Fruit fly (Drosophila melanogaster) whole organism, embryonic: ENCODE data around the gene Idgf3.

Experiments
- Asciz ChIP-seq: fragments of 200-800 bp; sonication (Bioruptor generic); optimal IDR thresholded peaks from 2 replicates; lab custom pipeline; 2017; ENCODE audit warnings: missing biosample characterization, mild to moderate bottlenecking, missing genetic modification characterization, missing genetic modification reagents
- CG10543 ChIP-seq: fragments of 200-800 bp; sonication (Bioruptor generic); optimal IDR thresholded peaks from 3 replicates; lab custom pipeline; 2017; ENCODE audit warnings: missing biosample characterization, mild to moderate bottlenecking, missing genetic modification characterization, moderate library complexity
- CG11093 ChIP-seq: fragments of 200-800 bp; sonication (Bioruptor generic); IDR thresholded peaks from 3 replicates; pipeline ENCODE4 v1.3.6; 2022; ENCODE audit warnings: missing biosample characterization, missing genetic modification characterization
- CG11560 ChIP-seq: fragments of 200-800 bp; sonication (Bioruptor generic); IDR thresholded peaks from 3 replicates; pipeline ENCODE4 v1.3.6; 2022; ENCODE audit warnings: missing biosample characterization, missing genetic modification characterization
- CG12155 ChIP-seq: fragments of 200-800 bp; sonication (Bioruptor generic); optimal IDR thresholded peaks from 3 replicates; lab custom pipeline; 2016; ENCODE audit warnings: missing biosample characterization, missing genetic modification characterization
- CG12299 ChIP-seq: fragments of 200-800 bp; sonication (Bioruptor generic); optimal IDR thresholded peaks from 2 replicates; lab custom pipeline; 2018; ENCODE audit warnings: missing biosample characterization, mild to moderate bottlenecking, missing genetic modification characterization
- CG13296 ChIP-seq: fragments of 200-800 bp; sonication (Bioruptor generic); optimal IDR thresholded peaks from 3 replicates; lab custom pipeline; 2018; ENCODE audit warnings: missing biosample characterization, mild to moderate bottlenecking, missing genetic modification characterization
- CG14050 ChIP-seq: fragments of 200-800 bp; sonication (Bioruptor generic); IDR thresholded peaks from 3 replicates; pipeline ENCODE4 v1.3.6; 2022; ENCODE audit warnings: missing biosample characterization, missing genetic modification characterization
- CG15073 ChIP-seq: fragments of 200-800 bp; sonication (Bioruptor generic); optimal IDR thresholded peaks from 2 replicates; lab custom pipeline; 2016; ENCODE audit warnings: missing biosample characterization, missing genetic modification characterization
- CG15479 ChIP-seq: fragments of 200-800 bp; sonication (Bioruptor generic); optimal IDR thresholded peaks from 3 replicates; lab custom pipeline; 2019; ENCODE audit warnings: missing biosample characterization, mild to moderate bottlenecking, missing genetic modification characterization, moderate library complexity
- CG1647 ChIP-seq: fragments of 200-800 bp; sonication (Bioruptor generic); optimal IDR thresholded peaks from 3 replicates; lab custom pipeline; 2016; ENCODE audit warnings: missing biosample characterization, missing genetic modification characterization
- CG16779 ChIP-seq: fragments of 200-800 bp; sonication (Bioruptor generic); IDR thresholded peaks from 2 replicates; pipeline ENCODE4 v1.3.6; 2022; ENCODE audit warnings: missing biosample characterization, missing genetic modification characterization
- CG17328 ChIP-seq: fragments of 200-800 bp; sonication (Bioruptor generic); IDR thresholded peaks from 2 replicates; pipeline ENCODE4 v1.3.6; 2022; ENCODE audit warnings: missing biosample characterization, missing genetic modification characterization
- CG17568 ChIP-seq: fragments of 200-800 bp; sonication (Bioruptor generic); optimal IDR thresholded peaks from 2 replicates; lab custom pipeline; 2018; ENCODE audit warnings: missing biosample characterization, mild to moderate bottlenecking, missing genetic modification characterization, moderate library complexity
- CG18764 ChIP-seq: fragments of 200-800 bp; sonication (Bioruptor generic); optimal IDR thresholded peaks from 3 replicates; lab custom pipeline; 2016; ENCODE audit warnings: missing biosample characterization, missing genetic modification characterization
- CG2120 ChIP-seq: fragments of 200-800 bp; sonication (Bioruptor generic); optimal IDR thresholded peaks from 3 replicates; lab custom pipeline; 2016; ENCODE audit warnings: missing biosample characterization, missing genetic modification characterization
- CG32532 ChIP-seq: fragments of 200-800 bp; sonication (Bioruptor generic); IDR thresholded peaks from 2 replicates; pipeline ENCODE4 v1.3.6; 2022; ENCODE audit warnings: missing biosample characterization, missing genetic modification characterization
- CG3407 ChIP-seq: fragments of 200-800 bp; sonication (Bioruptor generic); optimal IDR thresholded peaks from 2 replicates; lab custom pipeline; 2018; ENCODE audit warnings: missing biosample characterization, mild to moderate bottlenecking, missing genetic modification characterization
- CG7556 ChIP-seq: fragments of 200-800 bp; sonication (Bioruptor generic); optimal IDR thresholded peaks from 2 replicates; lab custom pipeline; 2017; ENCODE audit warnings: missing biosample characterization, mild to moderate bottlenecking, missing genetic modification characterization
- CG7745 ChIP-seq: fragments of 200-800 bp; sonication (Bioruptor generic); optimal IDR thresholded peaks from 2 replicates; lab custom pipeline; 2018; ENCODE audit warnings: missing biosample characterization, mild to moderate bottlenecking, missing genetic modification characterization, moderate library complexity
- CG7987 ChIP-seq: fragments of 200-800 bp; sonication (Bioruptor generic); optimal IDR thresholded peaks from 2 replicates; lab custom pipeline; 2018; ENCODE audit warnings: missing biosample characterization, mild to moderate bottlenecking, missing genetic modification characterization, moderate library complexity
- CG8089 ChIP-seq: fragments of 200-800 bp; sonication (Bioruptor generic); optimal IDR thresholded peaks from 3 replicates; lab custom pipeline; 2016; ENCODE audit warnings: missing biosample characterization, missing genetic modification characterization
- Dad ChIP-seq: fragments of 200-800 bp; sonication (Bioruptor generic); optimal IDR thresholded peaks from 3 replicates; lab custom pipeline; 2016; ENCODE audit warnings: missing biosample characterization, missing genetic modification characterization
- Fer3 ChIP-seq: fragments of 200-800 bp; sonication (Bioruptor generic); optimal IDR thresholded peaks from 2 replicates; lab custom pipeline; 2018; ENCODE audit warnings: missing biosample characterization, mild to moderate bottlenecking, missing genetic modification characterization, moderate library complexity
- HHEX ChIP-seq: fragments of 200-800 bp; sonication (Bioruptor generic); optimal IDR thresholded peaks from 3 replicates; lab custom pipeline; 2017; ENCODE audit warnings: missing biosample characterization, mild to moderate bottlenecking, missing genetic modification characterization, missing genetic modification reagents
- Hr51 ChIP-seq, 2 experiments: fragments of 200-800 bp; sonication (Bioruptor generic); optimal IDR thresholded peaks; 2 replicates in 1 of 2; 3 replicates in 1 of 2; lab custom pipeline; 2016 to 2018; ENCODE audit warnings: missing biosample characterization in 2 of 2, missing genetic modification characterization in 2 of 2, mild to moderate bottlenecking in 1 of 2, moderate library complexity in 1 of 2
- Lim3 ChIP-seq: fragments of 200-800 bp; sonication (Bioruptor generic); IDR thresholded peaks from 2 replicates; pipeline ENCODE4 v1.3.6; 2022; ENCODE audit warnings: missing biosample characterization, missing genetic modification characterization
- Oaz ChIP-seq: fragments of 200-800 bp; sonication (Bioruptor generic); IDR thresholded peaks from 2 replicates; pipeline ENCODE4 v1.3.6; 2022; ENCODE audit warnings: missing biosample characterization, missing genetic modification characterization
- Opbp ChIP-seq: fragments of 200-800 bp; sonication (Bioruptor generic); IDR thresholded peaks from 3 replicates; pipeline ENCODE4 v1.3.6; 2022; ENCODE audit warnings: missing biosample characterization, missing genetic modification characterization; ENCODE audit not compliant: partially characterized antibody
- Poxn ChIP-seq: fragments of 200-800 bp; sonication (Bioruptor generic); IDR thresholded peaks from 2 replicates; pipeline ENCODE4 v1.3.6; 2022; ENCODE audit warnings: missing biosample characterization, missing genetic modification characterization
- Six4 ChIP-seq: fragments of 200-800 bp; sonication (Bioruptor generic); optimal IDR thresholded peaks from 2 replicates; lab custom pipeline; 2016; ENCODE audit warnings: missing biosample characterization, missing genetic modification characterization
- Ssrp ChIP-seq: fragments of 200-800 bp; sonication (Bioruptor generic); optimal IDR thresholded peaks from 2 replicates; lab custom pipeline; 2018; ENCODE audit warnings: missing biosample characterization, mild to moderate bottlenecking, missing genetic modification characterization, moderate library complexity
- Tbp ChIP-seq: fragments of >200 bp; optimal IDR thresholded peaks from 2 replicates; lab custom pipeline; 2018; ENCODE audit warnings: missing biosample characterization, missing genetic modification characterization
- ab ChIP-seq: fragments of 200-800 bp; sonication (Bioruptor generic); optimal IDR thresholded peaks from 2 replicates; lab custom pipeline; 2016; ENCODE audit warnings: missing biosample characterization, missing genetic modification characterization
- chinmo ChIP-seq: fragments of 200-800 bp; sonication (Bioruptor generic); IDR thresholded peaks from 4 replicates; pipeline ENCODE4 v1.3.6; 2022; ENCODE audit warnings: missing biosample characterization, missing genetic modification characterization; ENCODE audit not compliant: partially characterized antibody
- crol ChIP-seq: fragments of 200-800 bp; sonication (Bioruptor generic); IDR thresholded peaks from 2 replicates; pipeline ENCODE4 v1.3.6; 2022; ENCODE audit warnings: missing biosample characterization, missing genetic modification characterization
- emc ChIP-seq: fragments of 200-800 bp; sonication (Bioruptor generic); optimal IDR thresholded peaks from 2 replicates; lab custom pipeline; 2016; ENCODE audit warnings: missing biosample characterization, missing genetic modification characterization
- fd64A ChIP-seq: fragments of 200-800 bp; sonication (Bioruptor generic); optimal IDR thresholded peaks from 3 replicates; lab custom pipeline; 2018; ENCODE audit warnings: missing biosample characterization, mild to moderate bottlenecking, missing genetic modification characterization
- gcm2 ChIP-seq: fragments of 200-800 bp; sonication (Bioruptor generic); optimal IDR thresholded peaks from 2 replicates; lab custom pipeline; 2016; ENCODE audit warnings: missing biosample characterization, missing genetic modification characterization
- h ChIP-seq: fragments of >200 bp; optimal IDR thresholded peaks from 2 replicates; lab custom pipeline; 2017
- lab ChIP-seq: fragments of 200-800 bp; sonication (Bioruptor generic); optimal IDR thresholded peaks from 3 replicates; lab custom pipeline; 2017; ENCODE audit warnings: missing biosample characterization, missing genetic modification characterization, mild to moderate bottlenecking, moderate library complexity, missing genetic modification reagents
- pros ChIP-seq: fragments of 200-800 bp; sonication (Bioruptor generic); optimal IDR thresholded peaks from 3 replicates; lab custom pipeline; 2019; ENCODE audit warnings: missing biosample characterization, mild to moderate bottlenecking, missing genetic modification characterization, moderate library complexity
- psq ChIP-seq: fragments of 200-800 bp; sonication (Bioruptor generic); optimal IDR thresholded peaks from 2 replicates; lab custom pipeline; 2017; ENCODE audit warnings: missing biosample characterization, missing genetic modification characterization
- ro ChIP-seq: fragments of 200-800 bp; sonication (Bioruptor generic); IDR thresholded peaks from 2 replicates; pipeline ENCODE4 v1.3.6; 2022; ENCODE audit warnings: missing biosample characterization, missing genetic modification characterization
- seq ChIP-seq: fragments of 200-800 bp; sonication (Bioruptor generic); IDR thresholded peaks from 2 replicates; pipeline ENCODE4 v1.3.6; 2022; ENCODE audit warnings: missing biosample characterization, missing genetic modification characterization
- sima ChIP-seq: fragments of 200-800 bp; sonication (Bioruptor generic); optimal IDR thresholded peaks from 2 replicates; lab custom pipeline; 2016; ENCODE audit warnings: missing biosample characterization, missing genetic modification characterization
- so ChIP-seq: fragments of 200-800 bp; sonication (Bioruptor generic); IDR thresholded peaks from 3 replicates; pipeline ENCODE4 v1.3.6; 2022; ENCODE audit warnings: missing biosample characterization, missing genetic modification characterization
- ssp ChIP-seq: fragments of 200-800 bp; sonication (Bioruptor generic); IDR thresholded peaks from 2 replicates; pipeline ENCODE4 v1.3.6; 2022; ENCODE audit warnings: missing biosample characterization, missing genetic modification characterization
- trh ChIP-seq: fragments of 200-800 bp; sonication (Bioruptor generic); optimal IDR thresholded peaks from 2 replicates; lab custom pipeline; 2016; ENCODE audit warnings: missing biosample characterization, missing genetic modification characterization
- vvl ChIP-seq: fragments of 200-800 bp; sonication (Bioruptor generic); IDR thresholded peaks from 2 replicates; pipeline ENCODE4 v1.3.6; 2022; ENCODE audit warnings: missing biosample characterization, missing genetic modification characterization

Idgf3 gene

dm6 chr2L:16448451-16449206, 2.1 kb upstream of the Idgf3 start, which contains the start of gene CG5888 (continued):
- TF ChIP-seq CG12155, result peak; percentile 51
- TF ChIP-seq CG17328 (GFP tag; lab: Robert Waterston, UW), result peak; percentile 76
- TF ChIP-seq CG2120 (GFP tag; lab: Kevin White, UChicago), result peak; percentile 10
- peak; percentile 50 for TF ChIP-seq CG10543 (GFP tag; lab: Kevin White, UChicago)
- TF ChIP-seq so (GFP tag; lab: Robert Waterston, UW), result peak; percentile 74; the same call in 2 of the 3 replicates
- peak; percentile 6 for TF ChIP-seq psq
- TF ChIP-seq vvl, result peak; percentile 79
- no peak for TF ChIP-seq CG7987 (GFP tag; lab: Kevin White, UChicago)
- peak; percentile 45 for TF ChIP-seq Six4 (GFP tag; lab: Kevin White, UChicago)
- TF ChIP-seq pros, result no peak
- no peak for TF ChIP-seq CG18764 (GFP tag; lab: Kevin White, UChicago)
- TF ChIP-seq sima (GFP tag; lab: Kevin White, UChicago), result no peak
- no peak for TF ChIP-seq Ssrp (tag; lab: Kevin White, UChicago)
- no peak for TF ChIP-seq CG15073 (GFP tag; lab: Kevin White, UChicago)
- no peak for TF ChIP-seq Dad (GFP tag; lab: Kevin White, UChicago)
- TF ChIP-seq h (lab: Kevin White, UChicago), result no peak
- no peak for TF ChIP-seq ab (GFP tag; lab: Kevin White, UChicago)
- peak; percentile 47; the same call in 1 of the 2 replicates for TF ChIP-seq Lim3 (GFP tag; lab: Robert Waterston, UW)
- TF ChIP-seq Fer3 (tag; lab: Kevin White, UChicago), result no peak
- peak; percentile 37 for TF ChIP-seq Asciz (GFP tag; lab: Kevin White, UChicago)
- TF ChIP-seq Oaz (GFP tag; lab: Robert Waterston, UW), result 0 out of 2 replicates have a peak, but pooled peaks have one; percentile 13
- TF ChIP-seq Opbp (GFP tag; lab: Robert Waterston, UW), result no peak
- TF ChIP-seq CG12299 (tag; lab: Kevin White, UChicago), result no peak
- TF ChIP-seq ro (GFP tag; lab: Robert Waterston, UW), result peak; percentile 66; the same call in 1 of the 2 replicates
- TF ChIP-seq lab, result peak; percentile 43
- peak; percentile 42 for TF ChIP-seq CG3407
- TF ChIP-seq CG1647 (GFP tag; lab: Kevin White, UChicago), result no peak
- peak; percentile 60; the same call in 2 of the 3 replicates for TF ChIP-seq CG11093 (GFP tag; lab: Robert Waterston, UW)
- TF ChIP-seq fd64A (GFP tag; lab: Kevin White, UChicago), result no peak
- peak; percentile 90 for TF ChIP-seq CG7556 (GFP tag; lab: Kevin White, UChicago)
- peak in 1 of 2 experiments; percentile 78 for TF ChIP-seq Hr51 (GFP tag; optimal IDR thresholded peaks at IDR 0.05; lab: Kevin White, UChicago)
- no peak for TF ChIP-seq CG7745 (tag; lab: Kevin White, UChicago)
- TF ChIP-seq ssp (GFP tag; lab: Robert Waterston, UW), result peak; percentile 64
- TF ChIP-seq Tbp (GFP tag; lab: Kevin White, UChicago), result no peak
- TF ChIP-seq CG32532 (GFP tag; lab: Robert Waterston, UW), result peak; percentile 54; the same call in 1 of the 2 replicates
- TF ChIP-seq Poxn (GFP tag; lab: Robert Waterston, UW), result no peak
- no peak for TF ChIP-seq emc (GFP tag; lab: Kevin White, UChicago)
- peak; percentile 83 for TF ChIP-seq seq (GFP tag; lab: Robert Waterston, UW)
- peak; percentile 82 for TF ChIP-seq crol
- TF ChIP-seq chinmo, result 0 out of 4 replicates have a peak, but pooled peaks have one; percentile 52
- no peak for TF ChIP-seq gcm2 (GFP tag; lab: Kevin White, UChicago)
- TF ChIP-seq CG15479, result no peak
- TF ChIP-seq HHEX (GFP tag; lab: Kevin White, UChicago), result peak; percentile 3
- no peak for TF ChIP-seq trh
- no peak for TF ChIP-seq CG8089 (GFP tag; lab: Kevin White, UChicago)
- TF ChIP-seq CG11560 (tag; lab: Robert Waterston, UW), result 0 out of 3 replicates have a peak, but pooled peaks have one; percentile 32
- no peak for TF ChIP-seq CG16779 (GFP tag; lab: Robert Waterston, UW)
- peak; percentile 36 for TF ChIP-seq CG13296 (GFP tag; lab: Kevin White, UChicago)
- no peak for TF ChIP-seq CG17568 (GFP tag; lab: Kevin White, UChicago)
- TF ChIP-seq CG14050 (GFP tag; lab: Robert Waterston, UW), result peak; percentile 46
